Worm (Caenorhabditis elegans): ENCODE results near the gene bath-2.

bath-2 gene

DNA sequence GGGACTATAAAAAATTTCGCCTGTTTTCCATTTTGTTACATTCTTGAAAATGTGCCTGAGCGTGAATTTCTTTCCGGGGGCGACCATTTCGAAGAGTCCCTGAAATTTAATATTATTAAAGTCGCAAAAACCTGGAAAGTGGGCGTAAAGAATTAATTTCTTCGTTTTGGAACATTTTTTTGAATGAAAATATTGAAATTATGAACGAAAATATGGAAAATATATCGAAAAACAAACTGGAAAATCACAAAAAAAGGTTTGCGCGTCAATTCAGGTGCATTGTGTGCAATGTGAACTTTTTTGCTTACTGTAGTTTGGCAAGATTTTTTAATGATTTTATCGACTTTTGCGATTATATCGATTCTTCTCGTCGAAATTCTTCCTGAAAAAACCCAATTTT lies 1.5 kb downstream of the bath-2 start, which contains the start of gene bath-7:
TSS of gene bath-7 (minus strand) at position 101 of the 400 bp plus-strand sequence.
- no peak for TF ChIP-seq lin-39 (tag; optimal IDR thresholded peaks at IDR 0.05)
- no peak for TF ChIP-seq ztf-4 (tag; optimal IDR thresholded peaks at IDR 0.05)
- no peak for TF ChIP-seq sma-3 (GFP tag; optimal IDR thresholded peaks at IDR 0.05)
- TF ChIP-seq nhr-23 (tag; optimal IDR thresholded peaks at IDR 0.05), result no peak
- TF ChIP-seq skn-1 (tag; optimal IDR thresholded peaks at IDR 0.05), result no peak
- no peak for TF ChIP-seq nhr-6 (tag; optimal IDR thresholded peaks at IDR 0.05)
- no peak for TF ChIP-seq ceh-82 (tag; optimal IDR thresholded peaks at IDR 0.05)
- TF ChIP-seq fos-1 (tag; optimal IDR thresholded peaks at IDR 0.05), result no peak
- no peak for TF ChIP-seq sem-4 (tag; optimal IDR thresholded peaks at IDR 0.05)

DNA sequence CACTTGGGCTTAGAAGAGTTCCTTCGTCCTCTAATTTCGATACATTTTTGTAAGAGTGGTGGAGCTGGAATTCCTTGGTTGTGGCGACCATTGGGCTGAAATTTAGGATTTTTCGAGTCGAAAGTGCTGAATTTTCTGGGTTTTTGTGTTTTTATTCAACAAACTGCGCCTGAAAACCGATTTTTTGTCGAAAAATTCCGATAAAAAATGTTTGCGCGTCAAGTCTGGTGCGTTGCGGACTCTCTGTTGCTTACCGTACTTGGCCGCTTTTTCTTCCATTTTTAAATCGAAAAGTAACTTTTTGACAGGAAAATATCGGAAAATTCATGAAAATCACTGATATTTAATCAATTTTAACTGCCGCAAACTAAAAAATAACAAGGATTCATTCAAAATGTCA lies 4.7 kb downstream of the bath-2 start, which contains the start of gene bath-4:
TSS of gene bath-4 (minus strand) at position 101 of the 400 bp plus-strand sequence.
- TF ChIP-seq snpc-4 (tag; optimal IDR thresholded peaks at IDR 0.05) (no peak), alr-1 (tag; optimal IDR thresholded peaks at IDR 0.05) (no peak), nhr-25 (tag; optimal IDR thresholded peaks at IDR 0.05) (no peak), gmeb-1 (tag; optimal IDR thresholded peaks at IDR 0.05) (no peak), R02D3.7 (tag; optimal IDR thresholded peaks at IDR 0.05) (no peak), elt-1 (tag; optimal IDR thresholded peaks at IDR 0.05) (no peak), sem-4 (tag; optimal IDR thresholded peaks at IDR 0.05) (no peak), ztf-1 (GFP tag; conservative IDR thresholded peaks at IDR 0.05) (no peak), mab-5 (tag; optimal IDR thresholded peaks at IDR 0.05) (no peak), nhr-237 (tag; optimal IDR thresholded peaks at IDR 0.05) (no peak), ama-1 (optimal IDR thresholded peaks at IDR 0.05) (no peak), mbf-1 (tag; optimal IDR thresholded peaks at IDR 0.05) (no peak)

DNA sequence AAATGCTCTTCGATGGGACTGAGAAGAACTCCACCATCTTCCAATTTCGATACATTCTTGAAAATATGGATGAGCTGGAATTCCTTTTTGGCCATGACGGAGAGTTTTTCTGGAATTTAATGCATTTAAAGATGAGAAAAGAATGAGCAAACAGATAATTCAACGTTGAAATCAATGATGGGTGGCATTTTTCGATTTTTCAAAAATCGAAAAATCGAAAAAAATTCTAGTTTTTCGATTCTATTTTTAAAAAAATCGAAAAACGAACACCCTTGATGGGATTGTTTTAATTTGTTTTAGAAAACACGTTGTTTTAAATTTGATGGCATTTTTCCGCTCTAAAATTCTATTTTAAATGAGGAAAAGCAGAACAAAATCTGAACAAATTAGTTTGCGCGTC lies 9.8 kb downstream of the bath-2 start, which contains the start of gene math-31:
TSS of gene math-31 (minus strand) at position 101 of the 400 bp plus-strand sequence.
- TF ChIP-seq nhr-23 (tag; optimal IDR thresholded peaks at IDR 0.05) (no peak), lin-13 (GFP tag; optimal IDR thresholded peaks at IDR 0.05) (no peak), nhr-129 (tag; optimal IDR thresholded peaks at IDR 0.05) (no peak), ceh-82 (tag; optimal IDR thresholded peaks at IDR 0.05) (no peak), ceh-16 (tag; optimal IDR thresholded peaks at IDR 0.05) (no peak), ZK546.5 (tag; optimal IDR thresholded peaks at IDR 0.05) (no peak), ztf-1 (GFP tag; conservative IDR thresholded peaks at IDR 0.05) (no peak), fos-1 (tag; optimal IDR thresholded peaks at IDR 0.05) (no peak), elt-3 (tag; optimal IDR thresholded peaks at IDR 0.05) (no peak), sma-9 (GFP tag; optimal IDR thresholded peaks at IDR 0.05) (no peak), sma-9 (tag; optimal IDR thresholded peaks at IDR 0.05) (no peak), lsy-2 (tag; optimal IDR thresholded peaks at IDR 0.05) (no peak), C34F6.9 (tag; optimal IDR thresholded peaks at IDR 0.05) (no peak), blmp-1 (tag; optimal IDR thresholded peaks at IDR 0.05; ENCODE audit: insufficient read depth) (no peak)

DNA sequence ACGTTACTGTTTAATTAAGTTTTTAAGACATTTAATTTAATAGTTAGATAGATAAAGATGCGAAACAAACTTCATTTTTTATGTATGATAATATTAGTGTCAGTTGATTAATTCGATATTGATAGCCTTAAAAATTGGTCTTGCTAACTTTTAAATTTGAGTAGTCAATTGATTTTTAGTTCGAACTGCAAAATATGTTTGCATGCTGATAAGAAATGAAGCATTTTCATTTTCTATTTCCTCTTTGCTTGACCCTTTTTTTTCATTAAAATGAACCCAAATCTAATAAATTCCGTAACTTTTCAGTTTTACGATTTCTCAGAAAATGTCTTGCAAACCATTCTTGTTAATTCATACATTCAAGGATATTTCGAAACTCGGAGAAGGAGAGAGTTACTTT lies 17.5 kb downstream of the bath-2 start, which contains the start of gene math-22:
TSS of gene math-22 (plus strand) at position 301 of the 400 bp plus-strand sequence.
- TF ChIP-seq elt-3 (tag; optimal IDR thresholded peaks at IDR 0.05) (no peak), fos-1 (tag; optimal IDR thresholded peaks at IDR 0.05) (peak; percentile 23)

DNA sequence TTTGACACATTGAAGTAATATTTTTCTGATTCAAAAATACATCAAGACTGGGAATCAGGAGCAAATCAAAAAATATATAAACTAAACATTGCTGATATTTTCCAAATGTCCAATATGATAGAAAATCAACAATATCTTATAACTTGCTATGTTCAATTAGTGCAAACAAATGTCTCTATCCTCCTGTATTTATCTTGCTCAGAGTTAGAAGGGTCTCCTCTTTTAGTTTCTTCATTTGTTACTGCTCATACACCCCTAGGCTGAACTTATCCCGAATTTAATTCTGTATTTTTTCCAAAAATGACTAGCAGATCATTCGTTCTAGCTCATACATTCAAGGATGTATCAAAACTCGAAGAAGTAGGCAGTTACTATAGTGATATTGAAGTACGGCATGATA lies 20.6 kb downstream of the bath-2 start, which contains the start of gene math-23:
TSS of gene math-23 (plus strand) at position 301 of the 400 bp plus-strand sequence.
- no peak for TF ChIP-seq sma-9 (GFP tag; optimal IDR thresholded peaks at IDR 0.05)
- no peak for TF ChIP-seq sma-9 (tag; optimal IDR thresholded peaks at IDR 0.05)
- no peak for TF ChIP-seq lin-11 (tag; optimal IDR thresholded peaks at IDR 0.05)
- TF ChIP-seq fos-1 (tag; optimal IDR thresholded peaks at IDR 0.05), result no peak
- TF ChIP-seq mab-5 (tag; optimal IDR thresholded peaks at IDR 0.05), result no peak
- TF ChIP-seq nhr-25 (tag; optimal IDR thresholded peaks at IDR 0.05), result no peak
- TF ChIP-seq lin-13 (GFP tag; optimal IDR thresholded peaks at IDR 0.05), result no peak
- TF ChIP-seq ztf-1 (GFP tag; conservative IDR thresholded peaks at IDR 0.05), result no peak
- no peak for TF ChIP-seq nhr-21 (tag; optimal IDR thresholded peaks at IDR 0.05)

DNA sequence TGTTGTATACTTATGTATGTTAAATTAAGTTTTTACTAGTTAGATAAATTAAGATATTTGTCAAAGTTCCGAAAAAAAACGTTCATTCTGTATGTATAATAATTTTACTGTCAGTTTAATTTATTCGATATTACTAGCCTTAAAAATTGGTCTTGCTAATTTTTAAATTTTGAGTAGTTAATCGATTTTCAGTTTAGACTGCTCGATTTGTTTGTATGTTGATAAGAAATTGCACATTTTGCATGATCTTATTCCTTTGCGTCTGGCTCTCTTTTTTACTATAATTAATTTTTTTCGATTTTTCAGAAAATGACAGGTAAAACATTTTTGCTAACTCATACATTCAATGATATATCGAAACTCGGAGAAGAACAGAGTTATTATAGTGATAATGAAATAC lies 22.6 kb downstream of the bath-2 start, which contains the start of gene math-24:
TSS of gene math-24 (plus strand) at position 301 of the 400 bp plus-strand sequence.
- TF ChIP-seq alr-1 (tag; optimal IDR thresholded peaks at IDR 0.05) (no peak), elt-3 (tag; optimal IDR thresholded peaks at IDR 0.05) (no peak), gmeb-1 (tag; optimal IDR thresholded peaks at IDR 0.05) (no peak), nhr-23 (tag; optimal IDR thresholded peaks at IDR 0.05) (no peak), ceh-16 (tag; optimal IDR thresholded peaks at IDR 0.05) (no peak), crh-2 (tag; optimal IDR thresholded peaks at IDR 0.05) (no peak), dmd-4 (tag; optimal IDR thresholded peaks at IDR 0.05) (no peak), ceh-82 (tag; optimal IDR thresholded peaks at IDR 0.05) (no peak), fos-1 (tag; optimal IDR thresholded peaks at IDR 0.05) (no peak), unc-55 (GFP tag; optimal IDR thresholded peaks at IDR 0.05) (no peak), nhr-21 (tag; optimal IDR thresholded peaks at IDR 0.05) (no peak), Y55F3AM.14 (GFP tag; optimal IDR thresholded peaks at IDR 0.05) (no peak), blmp-1 (tag; optimal IDR thresholded peaks at IDR 0.05; ENCODE audit: insufficient read depth) (no peak), lin-11 (tag; optimal IDR thresholded peaks at IDR 0.05) (no peak)

All from whole organism, L2 larva.